Worm (Caenorhabditis elegans) whole organism, L2 larva: ENCODE results near the gene C14C10.10.

Experiments used
- C34F6.9 ChIP-seq: fragments of 150-350 bp; optimal IDR thresholded peaks from 2 replicates; lab custom pipeline; 2014; ENCODE audit warnings: missing biosample characterization, missing genetic modification characterization
- F13H6.1 ChIP-seq: sonication (generic microtip); optimal IDR thresholded peaks from 2 replicates; lab custom pipeline; 2016; ENCODE audit warnings: missing genetic modification characterization, missing compliant biosample characterization
- alr-1 ChIP-seq: fragments of 150-350 bp; optimal IDR thresholded peaks from 2 replicates; lab custom pipeline; 2014; ENCODE audit warnings: missing biosample characterization, missing genetic modification characterization
- ama-1 ChIP-seq: fragments of 150-350 bp; optimal IDR thresholded peaks from 2 replicates; lab custom pipeline; 2018; ENCODE audit warnings: inconsistent platforms
- ceh-16 ChIP-seq: fragments of 150-350 bp; optimal IDR thresholded peaks from 2 replicates; lab custom pipeline; 2014; ENCODE audit warnings: missing biosample characterization, missing genetic modification characterization
- ceh-82 ChIP-seq: fragments of 150-350 bp; optimal IDR thresholded peaks from 2 replicates; lab custom pipeline; 2014; ENCODE audit warnings: missing biosample characterization, missing genetic modification characterization
- crh-2 ChIP-seq: sonication (generic microtip); optimal IDR thresholded peaks from 2 replicates; lab custom pipeline; 2017; ENCODE audit warnings: missing biosample characterization, missing genetic modification characterization
- dmd-4 ChIP-seq: sonication (generic microtip); optimal IDR thresholded peaks from 2 replicates; lab custom pipeline; 2017; ENCODE audit warnings: missing biosample characterization, missing genetic modification characterization
- elt-1 ChIP-seq: fragments of 150-350 bp; optimal IDR thresholded peaks from 2 replicates; lab custom pipeline; 2014; ENCODE audit warnings: missing biosample characterization, missing genetic modification characterization
- elt-3 ChIP-seq: sonication (generic microtip); optimal IDR thresholded peaks from 2 replicates; lab custom pipeline; 2017; ENCODE audit warnings: missing biosample characterization, missing genetic modification characterization
- fos-1 ChIP-seq: fragments of 150-350 bp; optimal IDR thresholded peaks from 2 replicates; lab custom pipeline; 2014; ENCODE audit warnings: missing biosample characterization, missing genetic modification characterization
- gmeb-1 ChIP-seq: fragments of 150-350 bp; optimal IDR thresholded peaks from 2 replicates; lab custom pipeline; 2014; ENCODE audit warnings: missing biosample characterization, missing genetic modification characterization
- lin-11 ChIP-seq: fragments of 150-350 bp; sonication (generic microtip); optimal IDR thresholded peaks from 2 replicates; lab custom pipeline; 2014; ENCODE audit warnings: missing biosample characterization, missing genetic modification characterization, inconsistent platforms, mixed read lengths
- lsy-2 ChIP-seq, 2 experiments: fragments of 150-350 bp in 1 of 2; sonication (generic microtip) in 1 of 2; optimal IDR thresholded peaks; 2 replicates each; lab custom pipeline; 2014 to 2017; ENCODE audit warnings: missing biosample characterization in 2 of 2, missing genetic modification characterization in 2 of 2
- mab-5 ChIP-seq: fragments of 150-350 bp; optimal IDR thresholded peaks from 2 replicates; lab custom pipeline; 2014; ENCODE audit warnings: missing biosample characterization, missing genetic modification characterization
- mbf-1 ChIP-seq: sonication (generic microtip); optimal IDR thresholded peaks from 2 replicates; lab custom pipeline; 2017; ENCODE audit warnings: missing biosample characterization, missing genetic modification characterization
- mdl-1 ChIP-seq, 2 experiments: fragments of 150-350 bp in 1 of 2; sonication (generic microtip) in 1 of 2; optimal IDR thresholded peaks; 2 replicates each; lab custom pipeline; 2017; ENCODE audit warnings: missing biosample characterization in 2 of 2, missing genetic modification characterization in 2 of 2
- nhr-10 ChIP-seq: sonication (generic microtip); optimal IDR thresholded peaks from 2 replicates; lab custom pipeline; 2017; ENCODE audit warnings: missing biosample characterization, missing genetic modification characterization
- nhr-11 ChIP-seq: fragments of 150-350 bp; optimal IDR thresholded peaks from 2 replicates; lab custom pipeline; 2014; ENCODE audit warnings: missing biosample characterization, missing genetic modification characterization
- nhr-12 ChIP-seq: fragments of 150-350 bp; optimal IDR thresholded peaks from 2 replicates; lab custom pipeline; 2014; ENCODE audit warnings: missing biosample characterization, missing genetic modification characterization
- nhr-129 ChIP-seq: fragments of 150-350 bp; optimal IDR thresholded peaks from 2 replicates; lab custom pipeline; 2014; ENCODE audit warnings: missing biosample characterization, missing genetic modification characterization
- nhr-21 ChIP-seq: fragments of 150-350 bp; optimal IDR thresholded peaks from 2 replicates; lab custom pipeline; 2014; ENCODE audit warnings: missing biosample characterization, missing genetic modification characterization
- nhr-23 ChIP-seq: fragments of 150-350 bp; optimal IDR thresholded peaks from 2 replicates; lab custom pipeline; 2014; ENCODE audit warnings: missing biosample characterization, missing genetic modification reagents, missing genetic modification characterization
- nhr-25 ChIP-seq: fragments of 150-350 bp; sonication (generic microtip); optimal IDR thresholded peaks from 3 replicates; lab custom pipeline; 2014; ENCODE audit warnings: missing biosample characterization, missing genetic modification characterization
- nhr-6 ChIP-seq: fragments of 150-350 bp; optimal IDR thresholded peaks from 2 replicates; lab custom pipeline; 2014; ENCODE audit warnings: missing biosample characterization, missing genetic modification characterization
- sem-4 ChIP-seq: fragments of 150-350 bp; optimal IDR thresholded peaks from 2 replicates; lab custom pipeline; 2014; ENCODE audit warnings: missing biosample characterization, missing genetic modification reagents, missing genetic modification characterization
- sma-3 ChIP-seq: sonication (generic microtip); optimal IDR thresholded peaks from 2 replicates; lab custom pipeline; 2016; ENCODE audit warnings: missing genetic modification reagents, missing genetic modification characterization, missing compliant biosample characterization
- sma-9 ChIP-seq, 2 experiments: fragments of 150-350 bp in 1 of 2; sonication (generic microtip) in 1 of 2; optimal IDR thresholded peaks; 2 replicates each; lab custom pipeline; 2014 to 2016; ENCODE audit warnings: missing genetic modification characterization in 2 of 2, mild to moderate bottlenecking in 1 of 2, missing biosample characterization in 1 of 2, missing compliant biosample characterization in 1 of 2, missing genetic modification reagents in 1 of 2, moderate library complexity in 1 of 2
- snpc-4 ChIP-seq: fragments of 150-350 bp; optimal IDR thresholded peaks from 2 replicates; lab custom pipeline; 2014; ENCODE audit warnings: missing biosample characterization, missing genetic modification characterization
- unc-55 ChIP-seq: fragments of 150-350 bp; sonication (generic microtip); optimal IDR thresholded peaks from 3 replicates; lab custom pipeline; 2014; ENCODE audit warnings: missing biosample characterization, missing genetic modification reagents, missing genetic modification characterization
- unc-62 ChIP-seq: fragments of 150-350 bp; optimal IDR thresholded peaks from 2 replicates; lab custom pipeline; 2014; ENCODE audit warnings: missing biosample characterization, missing genetic modification reagents, missing genetic modification characterization
- ztf-4 ChIP-seq: fragments of 150-350 bp; optimal IDR thresholded peaks from 2 replicates; lab custom pipeline; 2014; ENCODE audit warnings: missing biosample characterization, missing genetic modification characterization

C14C10.10 gene

ce11 chrV:12637238-12637690 lies 38.3 kb upstream of the C14C10.10 start, which contains the start of gene F56H9.2 (continued):
- TF ChIP-seq nhr-11, result no peak
- TF ChIP-seq dmd-4 (tag; lab: Kevin White, UChicago), result no peak
- TF ChIP-seq nhr-129 (tag; lab: Kevin White, UChicago), result peak; percentile 90
- no peak for TF ChIP-seq unc-62
- TF ChIP-seq unc-55 (GFP tag; lab: Kevin White, UChicago), result peak; percentile 39
- no peak for TF ChIP-seq nhr-12
- TF ChIP-seq snpc-4, result no peak
- no peak for TF ChIP-seq mbf-1 (tag; lab: Kevin White, UChicago)
- TF ChIP-seq F13H6.1 (tag; lab: Kevin White, UChicago), result peak; percentile 93
- TF ChIP-seq alr-1 (tag; lab: Kevin White, UChicago), result no peak
- TF ChIP-seq ceh-16 (tag; lab: Kevin White, UChicago), result peak; percentile 57
- peak; percentile 62 for TF ChIP-seq fos-1 (tag; lab: Kevin White, UChicago)
- no peak for TF ChIP-seq ceh-82
- no peak for TF ChIP-seq nhr-23 (tag; lab: Kevin White, UChicago)

- peak in 1 of 2 experiments; percentile 31 for TF ChIP-seq lsy-2 (tag; optimal IDR thresholded peaks at IDR 0.05; lab: Kevin White, UChicago)
- TF ChIP-seq nhr-25 (tag; lab: Kevin White, UChicago), result peak; percentile 71
- TF ChIP-seq mab-5 (tag; lab: Kevin White, UChicago), result peak; percentile 17
- TF ChIP-seq nhr-129 (tag; lab: Kevin White, UChicago), result peak; percentile 55
- peak; percentile 3 for TF ChIP-seq C34F6.9 (tag; lab: Kevin White, UChicago)
- no peak for TF ChIP-seq nhr-11
- TF ChIP-seq nhr-21 (tag; lab: Kevin White, UChicago), result no peak
- peak; percentile 16 for TF ChIP-seq crh-2 (tag; lab: Kevin White, UChicago)
- peak; percentile 24 for TF ChIP-seq sem-4 (tag; lab: Kevin White, UChicago)
- no peak for TF ChIP-seq fos-1 (tag; lab: Kevin White, UChicago)
- TF ChIP-seq F13H6.1 (tag; lab: Kevin White, UChicago), result peak; percentile 41
- no peak for TF ChIP-seq nhr-10
- TF ChIP-seq sma-9 (GFP tag; optimal IDR thresholded peaks at IDR 0.05; lab: Kevin White, UChicago), result peak; percentile 62
- no peak for TF ChIP-seq sma-9 (tag; optimal IDR thresholded peaks at IDR 0.05; lab: Kevin White, UChicago)
These were observed 37.3 kb upstream of the C14C10.10 start for ce11 chrV:12636248-12636647.

ce11 chrV:12635218-12635617 lies 36.3 kb upstream of the C14C10.10 start:
- no peak for TF ChIP-seq ama-1 (lab: Kevin White, UChicago)
- TF ChIP-seq nhr-21 (tag; lab: Kevin White, UChicago), result peak; percentile 22
- TF ChIP-seq lin-11 (tag; lab: Kevin White, UChicago), result no peak
- TF ChIP-seq C34F6.9 (tag; lab: Kevin White, UChicago), result peak; percentile 63
- peak; percentile 92 for TF ChIP-seq sma-3 (GFP tag; lab: Kevin White, UChicago)
- TF ChIP-seq ztf-4 (tag; lab: Kevin White, UChicago), result peak; percentile 4
- TF ChIP-seq crh-2 (tag; lab: Kevin White, UChicago), result peak; percentile 42
- TF ChIP-seq mdl-1 (tag; optimal IDR thresholded peaks at IDR 0.05; lab: Kevin White, UChicago), result peak in 1 of 2 experiments; percentile 27
- no peak for TF ChIP-seq nhr-6 (tag; lab: Kevin White, UChicago)
- no peak for TF ChIP-seq ceh-16 (tag; lab: Kevin White, UChicago)
- no peak for TF ChIP-seq unc-55 (GFP tag; lab: Kevin White, UChicago)
- TF ChIP-seq gmeb-1 (tag; lab: Kevin White, UChicago), result peak; percentile 72
- no peak for TF ChIP-seq unc-62
- TF ChIP-seq fos-1 (tag; lab: Kevin White, UChicago), result peak; percentile 15
- TF ChIP-seq ceh-82, result no peak
- TF ChIP-seq sma-9 (GFP tag; optimal IDR thresholded peaks at IDR 0.05; lab: Kevin White, UChicago), result peak; percentile 91
- TF ChIP-seq sma-9 (tag; optimal IDR thresholded peaks at IDR 0.05; lab: Kevin White, UChicago), result no peak
- peak; percentile 83 for TF ChIP-seq nhr-129 (tag; lab: Kevin White, UChicago)
- TF ChIP-seq, all 48 proteins: peak for 10

- TF ChIP-seq snpc-4, result no peak
- TF ChIP-seq sma-9 (GFP tag; optimal IDR thresholded peaks at IDR 0.05; lab: Kevin White, UChicago), result peak; percentile 55
- no peak for TF ChIP-seq sma-9 (tag; optimal IDR thresholded peaks at IDR 0.05; lab: Kevin White, UChicago)
These were observed 35.8 kb upstream of the C14C10.10 start for ce11 chrV:12634746-12635145.

- TF ChIP-seq elt-3 (tag; lab: Kevin White, UChicago), result no peak
- no peak for TF ChIP-seq mbf-1 (tag; lab: Kevin White, UChicago)
- TF ChIP-seq fos-1 (tag; lab: Kevin White, UChicago), result no peak
- no peak for TF ChIP-seq mab-5 (tag; lab: Kevin White, UChicago)
- TF ChIP-seq elt-1, result no peak
These were observed 35.1 kb upstream of the C14C10.10 start for ce11 chrV:12634050-12634449.
